Fruit fly (Drosophila melanogaster): ENCODE measurements around the gene CG5614.

dm6 chr3R:15731446-15731845 is 48.2 kb upstream of the CG5614 start, which contains the start of gene CG34274:
- TF ChIP-seq CG8478 (optimal IDR thresholded peaks at IDR 0.05), result no peak
- TF ChIP-seq CTCF (optimal IDR thresholded peaks at IDR 0.05), result no peak
